Worm (Caenorhabditis elegans) whole organism, midembryonic: ENCODE results near the gene B0244.16.

Source experiments
- T22C8.4 ChIP-seq: fragments of 200-800 bp; sonication (Bioruptor generic); IDR thresholded peaks from 2 replicates; pipeline ENCODE4 v1.3.6; 2022; ENCODE audit warnings: missing genetic modification characterization, missing compliant biosample characterization
- cog-1 ChIP-seq: sonication (generic microtip); optimal IDR thresholded peaks from 2 replicates; lab custom pipeline; 2016; ENCODE audit warnings: missing genetic modification characterization, missing compliant biosample characterization
- flt-1 ChIP-seq: fragments of 200-800 bp; sonication (Bioruptor generic); IDR thresholded peaks from 2 replicates; pipeline ENCODE4 v1.3.6; 2022; ENCODE audit warnings: missing genetic modification characterization, missing compliant biosample characterization
- klf-2 ChIP-seq: fragments of 200-800 bp; sonication (Bioruptor generic); conservative IDR thresholded peaks from 2 replicates; pipeline ENCODE4 v1.3.6; 2022; ENCODE audit warnings: missing genetic modification reagents, missing genetic modification characterization, missing compliant biosample characterization
- med-1 ChIP-seq: sonication (generic microtip); optimal IDR thresholded peaks from 2 replicates; lab custom pipeline; 2017; ENCODE audit warnings: missing genetic modification characterization, mild to moderate bottlenecking, missing compliant biosample characterization, antibody characterized with exemption, missing genetic modification reagents; ENCODE audit not compliant: insufficient read depth
- ref-1 ChIP-seq: fragments of 200-800 bp; sonication (Bioruptor generic); conservative IDR thresholded peaks from 2 replicates; pipeline ENCODE4 v1.3.6; 2022; ENCODE audit warnings: missing genetic modification reagents, missing genetic modification characterization, missing compliant biosample characterization
- tab-1 ChIP-seq: fragments of 200-800 bp; sonication (Bioruptor generic); IDR thresholded peaks from 2 replicates; pipeline ENCODE4 v1.3.6; 2022; ENCODE audit warnings: missing genetic modification characterization, missing compliant biosample characterization
- ztf-23 ChIP-seq: fragments of 200-800 bp; sonication (Bioruptor generic); IDR thresholded peaks from 2 replicates; pipeline ENCODE4 v1.3.6; 2022; ENCODE audit warnings: missing genetic modification reagents, missing genetic modification characterization, missing compliant biosample characterization
- ztf-29 ChIP-seq: fragments of 200-800 bp; sonication (Bioruptor generic); IDR thresholded peaks from 2 replicates; pipeline ENCODE4 v1.3.6; 2022; ENCODE audit warnings: missing genetic modification reagents, missing genetic modification characterization, missing compliant biosample characterization

Gene B0244.16

ce11 chrIII:5706077-5706627, 34.6 kb upstream of the B0244.16 start, which contains the start of gene rpl-23:
TSS of gene rpl-23 (minus strand) at chrIII:5706127.
- TF ChIP-seq tab-1 (GFP tag; lab: Robert Waterston, UW) (no peak), cog-1 (tag; lab: Kevin White, UChicago) (peak; percentile 54), klf-2 (no peak), flt-1 (GFP tag; lab: Robert Waterston, UW) (peak; percentile 66), T22C8.4 (GFP tag; lab: Robert Waterston, UW) (peak; percentile 96), ref-1 (no peak), ztf-29 (no peak), ztf-23 (GFP tag; lab: Robert Waterston, UW) (no peak)

- TF ChIP-seq T22C8.4 (GFP tag; lab: Robert Waterston, UW) (no peak), ztf-29 (no peak), klf-2 (no peak), ref-1 (no peak), cog-1 (tag; lab: Kevin White, UChicago) (no peak), med-1 (GFP tag; lab: Kevin White, UChicago) (no peak), tab-1 (GFP tag; lab: Robert Waterston, UW) (no peak), ztf-23 (GFP tag; lab: Robert Waterston, UW) (no peak), flt-1 (GFP tag; lab: Robert Waterston, UW) (no peak)
Observed at ce11 chrIII:5707546-5707945, 33.2 kb upstream of the B0244.16 start.

ce11 chrIII:5708024-5708423, 32.7 kb upstream of the B0244.16 start:
- TF ChIP-seq T22C8.4 (GFP tag; lab: Robert Waterston, UW) (no peak), ztf-23 (GFP tag; lab: Robert Waterston, UW) (no peak), ref-1 (no peak), klf-2 (no peak), ztf-29 (no peak), flt-1 (GFP tag; lab: Robert Waterston, UW) (no peak), tab-1 (GFP tag; lab: Robert Waterston, UW) (no peak), cog-1 (tag; lab: Kevin White, UChicago) (no peak), med-1 (GFP tag; lab: Kevin White, UChicago) (no peak)

- no peak for TF ChIP-seq ref-1
- TF ChIP-seq med-1 (GFP tag; lab: Kevin White, UChicago): no peak
- TF ChIP-seq tab-1 (GFP tag; lab: Robert Waterston, UW): no peak
- TF ChIP-seq ztf-23 (GFP tag; lab: Robert Waterston, UW): no peak
- TF ChIP-seq klf-2: no peak
- no peak for TF ChIP-seq flt-1 (GFP tag; lab: Robert Waterston, UW)
Observed at ce11 chrIII:5709224-5709623, 31.5 kb upstream of the B0244.16 start, which contains the start of gene hpo-28. TSS of gene hpo-28 (minus strand) at chrIII:5709324.

- TF ChIP-seq ztf-29: no peak
- no peak for TF ChIP-seq tab-1 (GFP tag; lab: Robert Waterston, UW)
- TF ChIP-seq ztf-23 (GFP tag; lab: Robert Waterston, UW): no peak
- no peak for TF ChIP-seq cog-1 (tag; lab: Kevin White, UChicago)
- no peak for TF ChIP-seq klf-2
- TF ChIP-seq med-1 (GFP tag; lab: Kevin White, UChicago): no peak
- TF ChIP-seq T22C8.4 (GFP tag; lab: Robert Waterston, UW): no peak
- TF ChIP-seq ref-1: no peak
- TF ChIP-seq flt-1 (GFP tag; lab: Robert Waterston, UW): no peak
Observed at ce11 chrIII:5710045-5710444, 30.7 kb upstream of the B0244.16 start, which contains the start of gene B0336.12. TSS of gene B0336.12 (minus strand) at chrIII:5710145.

- TF ChIP-seq cog-1 (tag; lab: Kevin White, UChicago): no peak
- no peak for TF ChIP-seq ztf-23 (GFP tag; lab: Robert Waterston, UW)
- no peak for TF ChIP-seq ref-1
- TF ChIP-seq tab-1 (GFP tag; lab: Robert Waterston, UW): no peak
- no peak for TF ChIP-seq flt-1 (GFP tag; lab: Robert Waterston, UW)
- TF ChIP-seq ztf-29: no peak
- no peak for TF ChIP-seq med-1 (GFP tag; lab: Kevin White, UChicago)
- TF ChIP-seq klf-2: no peak
- no peak for TF ChIP-seq T22C8.4 (GFP tag; lab: Robert Waterston, UW)
Observed at ce11 chrIII:5710676-5711075, 30.1 kb upstream of the B0244.16 start.

- TF ChIP-seq ref-1 (no peak), klf-2 (no peak), ztf-23 (GFP tag; lab: Robert Waterston, UW) (no peak), cog-1 (tag; lab: Kevin White, UChicago) (no peak), med-1 (GFP tag; lab: Kevin White, UChicago) (no peak), flt-1 (GFP tag; lab: Robert Waterston, UW) (no peak), tab-1 (GFP tag; lab: Robert Waterston, UW) (no peak), ztf-29 (no peak), T22C8.4 (GFP tag; lab: Robert Waterston, UW) (no peak)
Observed at ce11 chrIII:5711242-5711641, 29.5 kb upstream of the B0244.16 start, which contains the start of gene rbm-26. TSS of gene rbm-26 (plus strand) at chrIII:5711542.

ce11 chrIII:5711881-5712643, 28.7 kb upstream of the B0244.16 start:
- TF ChIP-seq flt-1 (GFP tag; lab: Robert Waterston, UW) (no peak), ztf-23 (GFP tag; lab: Robert Waterston, UW) (no peak), cog-1 (tag; lab: Kevin White, UChicago) (no peak), ztf-29 (no peak), ref-1 (no peak), tab-1 (GFP tag; lab: Robert Waterston, UW) (no peak), T22C8.4 (GFP tag; lab: Robert Waterston, UW) (no peak)

ce11 chrIII:5714230-5714983, 26.4 kb upstream of the B0244.16 start, which contains the start of gene arf-1:
TSS of gene arf-1 (plus strand) at chrIII:5714886.
- no peak for TF ChIP-seq T22C8.4 (GFP tag; lab: Robert Waterston, UW)
- no peak for TF ChIP-seq cog-1 (tag; lab: Kevin White, UChicago)
- TF ChIP-seq ztf-29: no peak
- no peak for TF ChIP-seq ztf-23 (GFP tag; lab: Robert Waterston, UW)
- TF ChIP-seq tab-1 (GFP tag; lab: Robert Waterston, UW): no peak
- no peak for TF ChIP-seq med-1 (GFP tag; lab: Kevin White, UChicago)
- TF ChIP-seq klf-2: no peak
- TF ChIP-seq flt-1 (GFP tag; lab: Robert Waterston, UW): no peak
- TF ChIP-seq ref-1: no peak
